Worm (Caenorhabditis elegans) whole organism, L2 larva: ENCODE data around the gene F54D10.8.

Source experiments
- C34F6.9 ChIP-seq: fragments of 150-350 bp; optimal IDR thresholded peaks from 2 replicates; lab custom pipeline; 2014; ENCODE audit warnings: missing biosample characterization, missing genetic modification characterization
- F13H6.1 ChIP-seq: sonication (generic microtip); optimal IDR thresholded peaks from 2 replicates; lab custom pipeline; 2016; ENCODE audit warnings: missing genetic modification characterization, missing compliant biosample characterization
- R02D3.7 ChIP-seq: fragments of 150-350 bp; optimal IDR thresholded peaks from 2 replicates; lab custom pipeline; 2014; ENCODE audit warnings: missing biosample characterization, missing genetic modification characterization
- Y55F3AM.14 ChIP-seq: fragments of 200-800 bp; sonication (Bioruptor generic); optimal IDR thresholded peaks from 2 replicates; lab custom pipeline; 2018; ENCODE audit warnings: mild to moderate bottlenecking, missing genetic modification characterization, missing compliant biosample characterization
- ZK546.5 ChIP-seq: sonication (generic microtip); optimal IDR thresholded peaks from 2 replicates; lab custom pipeline; 2017; ENCODE audit warnings: missing biosample characterization, missing genetic modification characterization
- alr-1 ChIP-seq: fragments of 150-350 bp; optimal IDR thresholded peaks from 2 replicates; lab custom pipeline; 2014; ENCODE audit warnings: missing biosample characterization, missing genetic modification characterization
- aly-2 ChIP-seq: fragments of 150-350 bp; optimal IDR thresholded peaks from 2 replicates; lab custom pipeline; 2014; ENCODE audit warnings: missing biosample characterization, missing genetic modification characterization
- ama-1 ChIP-seq: fragments of 150-350 bp; optimal IDR thresholded peaks from 2 replicates; lab custom pipeline; 2018; ENCODE audit warnings: inconsistent platforms
- blmp-1 ChIP-seq: sonication (generic microtip); optimal IDR thresholded peaks from 2 replicates; lab custom pipeline; 2017; ENCODE audit warnings: missing genetic modification characterization, mild to moderate bottlenecking, missing compliant biosample characterization, antibody characterized with exemption, moderate library complexity; ENCODE audit not compliant: insufficient read depth
- ceh-16 ChIP-seq: fragments of 150-350 bp; optimal IDR thresholded peaks from 2 replicates; lab custom pipeline; 2014; ENCODE audit warnings: missing biosample characterization, missing genetic modification characterization
- ceh-82 ChIP-seq: fragments of 150-350 bp; optimal IDR thresholded peaks from 2 replicates; lab custom pipeline; 2014; ENCODE audit warnings: missing biosample characterization, missing genetic modification characterization
- crh-2 ChIP-seq: sonication (generic microtip); optimal IDR thresholded peaks from 2 replicates; lab custom pipeline; 2017; ENCODE audit warnings: missing biosample characterization, missing genetic modification characterization
- dmd-4 ChIP-seq: sonication (generic microtip); optimal IDR thresholded peaks from 2 replicates; lab custom pipeline; 2017; ENCODE audit warnings: missing biosample characterization, missing genetic modification characterization
- egl-27 ChIP-seq: sonication (generic microtip); optimal IDR thresholded peaks from 3 replicates; lab custom pipeline; 2017; ENCODE audit warnings: missing biosample characterization, missing genetic modification reagents, missing genetic modification characterization
- elt-1 ChIP-seq: fragments of 150-350 bp; optimal IDR thresholded peaks from 2 replicates; lab custom pipeline; 2014; ENCODE audit warnings: missing biosample characterization, missing genetic modification characterization
- elt-3 ChIP-seq: sonication (generic microtip); optimal IDR thresholded peaks from 2 replicates; lab custom pipeline; 2017; ENCODE audit warnings: missing biosample characterization, missing genetic modification characterization
- fos-1 ChIP-seq: fragments of 150-350 bp; optimal IDR thresholded peaks from 2 replicates; lab custom pipeline; 2014; ENCODE audit warnings: missing biosample characterization, missing genetic modification characterization
- gmeb-1 ChIP-seq: fragments of 150-350 bp; optimal IDR thresholded peaks from 2 replicates; lab custom pipeline; 2014; ENCODE audit warnings: missing biosample characterization, missing genetic modification characterization
- lin-11 ChIP-seq: fragments of 150-350 bp; sonication (generic microtip); optimal IDR thresholded peaks from 2 replicates; lab custom pipeline; 2014; ENCODE audit warnings: missing biosample characterization, missing genetic modification characterization, inconsistent platforms, mixed read lengths
- lin-13 ChIP-seq: fragments of 150-350 bp; optimal IDR thresholded peaks from 2 replicates; lab custom pipeline; 2014; ENCODE audit warnings: missing biosample characterization, missing genetic modification reagents, missing genetic modification characterization
- lin-39 ChIP-seq: fragments of 150-350 bp; optimal IDR thresholded peaks from 2 replicates; lab custom pipeline; 2014; ENCODE audit warnings: missing biosample characterization, missing genetic modification reagents, missing genetic modification characterization
- lsy-2 ChIP-seq, 2 experiments: fragments of 150-350 bp in 1 of 2; sonication (generic microtip) in 1 of 2; optimal IDR thresholded peaks; 2 replicates each; lab custom pipeline; 2014 to 2017; ENCODE audit warnings: missing biosample characterization in 2 of 2, missing genetic modification characterization in 2 of 2
- mab-5 ChIP-seq: fragments of 150-350 bp; optimal IDR thresholded peaks from 2 replicates; lab custom pipeline; 2014; ENCODE audit warnings: missing biosample characterization, missing genetic modification characterization
- mbf-1 ChIP-seq: sonication (generic microtip); optimal IDR thresholded peaks from 2 replicates; lab custom pipeline; 2017; ENCODE audit warnings: missing biosample characterization, missing genetic modification characterization
- mdl-1 ChIP-seq, 2 experiments: fragments of 150-350 bp in 1 of 2; sonication (generic microtip) in 1 of 2; optimal IDR thresholded peaks; 2 replicates each; lab custom pipeline; 2017; ENCODE audit warnings: missing biosample characterization in 2 of 2, missing genetic modification characterization in 2 of 2
- nhr-10 ChIP-seq: sonication (generic microtip); optimal IDR thresholded peaks from 2 replicates; lab custom pipeline; 2017; ENCODE audit warnings: missing biosample characterization, missing genetic modification characterization
- nhr-11 ChIP-seq: fragments of 150-350 bp; optimal IDR thresholded peaks from 2 replicates; lab custom pipeline; 2014; ENCODE audit warnings: missing biosample characterization, missing genetic modification characterization
- nhr-12 ChIP-seq: fragments of 150-350 bp; optimal IDR thresholded peaks from 2 replicates; lab custom pipeline; 2014; ENCODE audit warnings: missing biosample characterization, missing genetic modification characterization
- nhr-129 ChIP-seq: fragments of 150-350 bp; optimal IDR thresholded peaks from 2 replicates; lab custom pipeline; 2014; ENCODE audit warnings: missing biosample characterization, missing genetic modification characterization
- nhr-21 ChIP-seq: fragments of 150-350 bp; optimal IDR thresholded peaks from 2 replicates; lab custom pipeline; 2014; ENCODE audit warnings: missing biosample characterization, missing genetic modification characterization
- nhr-23 ChIP-seq: fragments of 150-350 bp; optimal IDR thresholded peaks from 2 replicates; lab custom pipeline; 2014; ENCODE audit warnings: missing biosample characterization, missing genetic modification reagents, missing genetic modification characterization
- nhr-237 ChIP-seq: fragments of 150-350 bp; optimal IDR thresholded peaks from 2 replicates; lab custom pipeline; 2014; ENCODE audit warnings: missing biosample characterization, missing genetic modification characterization
- nhr-25 ChIP-seq: fragments of 150-350 bp; sonication (generic microtip); optimal IDR thresholded peaks from 3 replicates; lab custom pipeline; 2014; ENCODE audit warnings: missing biosample characterization, missing genetic modification characterization
- nhr-6 ChIP-seq: fragments of 150-350 bp; optimal IDR thresholded peaks from 2 replicates; lab custom pipeline; 2014; ENCODE audit warnings: missing biosample characterization, missing genetic modification characterization
- nhr-77 ChIP-seq: fragments of 150-350 bp; optimal IDR thresholded peaks from 2 replicates; lab custom pipeline; 2014; ENCODE audit warnings: missing biosample characterization, missing genetic modification characterization
- peb-1 ChIP-seq: fragments of 150-350 bp; optimal IDR thresholded peaks from 2 replicates; lab custom pipeline; 2014; ENCODE audit warnings: missing biosample characterization, missing genetic modification characterization
- sem-4 ChIP-seq: fragments of 150-350 bp; optimal IDR thresholded peaks from 2 replicates; lab custom pipeline; 2014; ENCODE audit warnings: missing biosample characterization, missing genetic modification reagents, missing genetic modification characterization
- skn-1 ChIP-seq: sonication (generic microtip); optimal IDR thresholded peaks from 2 replicates; lab custom pipeline; 2017; ENCODE audit warnings: missing biosample characterization, missing genetic modification characterization
- sma-3 ChIP-seq: sonication (generic microtip); optimal IDR thresholded peaks from 2 replicates; lab custom pipeline; 2016; ENCODE audit warnings: missing genetic modification reagents, missing genetic modification characterization, missing compliant biosample characterization
- sma-9 ChIP-seq, 2 experiments: fragments of 150-350 bp in 1 of 2; sonication (generic microtip) in 1 of 2; optimal IDR thresholded peaks; 2 replicates each; lab custom pipeline; 2014 to 2016; ENCODE audit warnings: missing genetic modification characterization in 2 of 2, mild to moderate bottlenecking in 1 of 2, missing biosample characterization in 1 of 2, missing compliant biosample characterization in 1 of 2, missing genetic modification reagents in 1 of 2, moderate library complexity in 1 of 2
- snpc-4 ChIP-seq: fragments of 150-350 bp; optimal IDR thresholded peaks from 2 replicates; lab custom pipeline; 2014; ENCODE audit warnings: missing biosample characterization, missing genetic modification characterization
- unc-39 ChIP-seq: fragments of 150-350 bp; optimal IDR thresholded peaks from 2 replicates; lab custom pipeline; 2014; ENCODE audit warnings: missing biosample characterization, missing genetic modification characterization
- unc-55 ChIP-seq: fragments of 150-350 bp; sonication (generic microtip); optimal IDR thresholded peaks from 3 replicates; lab custom pipeline; 2014; ENCODE audit warnings: missing biosample characterization, missing genetic modification reagents, missing genetic modification characterization
- unc-62 ChIP-seq: fragments of 150-350 bp; optimal IDR thresholded peaks from 2 replicates; lab custom pipeline; 2014; ENCODE audit warnings: missing biosample characterization, missing genetic modification reagents, missing genetic modification characterization
- zag-1 ChIP-seq: fragments of 150-350 bp; optimal IDR thresholded peaks from 2 replicates; lab custom pipeline; 2014; ENCODE audit warnings: missing biosample characterization, missing genetic modification characterization
- ztf-1 ChIP-seq: fragments of 200-800 bp; sonication (Bioruptor generic); conservative IDR thresholded peaks from 2 replicates; pipeline ENCODE4 v1.3.6; 2022; ENCODE audit warnings: missing genetic modification characterization, missing compliant biosample characterization
- ztf-11 ChIP-seq: sonication (generic microtip); optimal IDR thresholded peaks from 2 replicates; lab custom pipeline; 2017; ENCODE audit warnings: missing biosample characterization, missing genetic modification characterization
- ztf-4 ChIP-seq: fragments of 150-350 bp; optimal IDR thresholded peaks from 2 replicates; lab custom pipeline; 2014; ENCODE audit warnings: missing biosample characterization, missing genetic modification characterization

F54D10.8 gene

DNA sequence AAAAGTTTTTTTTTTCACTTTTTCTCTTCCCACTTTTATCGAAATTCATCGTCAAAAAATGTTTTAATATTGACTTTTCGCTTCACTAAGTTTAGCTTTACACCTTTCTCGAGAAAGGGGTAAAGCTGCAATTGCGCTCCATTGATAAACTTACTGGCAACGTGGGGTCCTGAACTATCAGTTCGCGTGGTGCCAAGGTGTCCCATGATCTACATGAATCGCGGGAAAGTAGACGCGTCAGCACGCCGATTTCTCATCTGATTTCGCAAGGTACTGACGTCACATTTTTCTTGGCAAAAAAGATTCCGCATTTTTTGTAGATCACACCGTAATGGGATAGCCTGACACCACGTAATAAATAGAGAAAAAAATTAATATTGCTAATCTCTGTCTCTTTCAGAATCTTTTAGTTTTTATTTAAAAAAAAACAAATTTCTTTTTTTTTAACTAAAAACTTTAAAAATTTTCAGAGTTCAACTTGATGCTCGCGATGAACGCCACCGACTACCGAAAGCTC lies 15.8 kb downstream of the F54D10.8 start, which contains the start of gene lido-15:
TSS of gene lido-15 (plus strand) at position 467 of the 517 bp plus-strand sequence.
- TF ChIP-seq C34F6.9 (tag; lab: Kevin White, UChicago), result peak; percentile 11
- TF ChIP-seq alr-1 (tag; lab: Kevin White, UChicago), result no peak
- TF ChIP-seq, all 48 proteins: peak for 1

DNA sequence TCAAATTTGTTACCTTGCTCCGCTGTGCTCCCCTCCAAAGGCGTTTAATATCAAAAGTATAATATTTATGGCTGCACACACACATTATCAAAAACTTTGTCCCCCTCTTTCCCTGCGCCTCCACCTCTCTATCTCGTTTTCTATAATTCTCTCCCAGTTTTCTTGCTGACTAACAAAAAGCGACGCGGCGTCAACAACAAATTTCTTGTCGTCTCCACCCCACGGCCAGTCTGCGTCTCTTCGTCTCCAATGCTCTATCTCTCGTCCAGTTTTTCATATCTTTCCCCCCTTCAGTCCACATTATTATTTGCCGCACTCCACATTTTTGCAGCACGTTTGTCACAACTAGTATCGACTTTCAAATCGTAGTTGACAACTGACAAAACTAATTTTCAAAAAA lies 17.2 kb downstream of the F54D10.8 start:
- TF ChIP-seq nhr-11 (tag; lab: Kevin White, UChicago), result no peak
- TF ChIP-seq sem-4 (tag; lab: Kevin White, UChicago), result no peak
- no peak for TF ChIP-seq ceh-16 (tag; lab: Kevin White, UChicago)
- TF ChIP-seq mdl-1 (tag; optimal IDR thresholded peaks at IDR 0.05; lab: Kevin White, UChicago), result no peak
- TF ChIP-seq ztf-4 (tag; lab: Kevin White, UChicago), result no peak
- TF ChIP-seq egl-27, result no peak
- TF ChIP-seq nhr-23 (tag; lab: Kevin White, UChicago), result no peak
- no peak for TF ChIP-seq aly-2
- no peak for TF ChIP-seq skn-1
- no peak for TF ChIP-seq nhr-237 (tag; lab: Kevin White, UChicago)
- TF ChIP-seq alr-1 (tag; lab: Kevin White, UChicago), result no peak
- TF ChIP-seq lsy-2 (tag; optimal IDR thresholded peaks at IDR 0.05; lab: Kevin White, UChicago), result peak in 1 of 2 experiments; percentile 59
- peak; percentile 44 for TF ChIP-seq fos-1
- no peak for TF ChIP-seq ama-1
- no peak for TF ChIP-seq ztf-11 (tag; lab: Kevin White, UChicago)
- no peak for TF ChIP-seq nhr-10
- TF ChIP-seq ztf-1, result no peak
- no peak for TF ChIP-seq blmp-1
- TF ChIP-seq elt-1 (tag; lab: Kevin White, UChicago), result no peak
- TF ChIP-seq dmd-4 (tag; lab: Kevin White, UChicago), result no peak
- no peak for TF ChIP-seq lin-11 (tag; lab: Kevin White, UChicago)
- peak; percentile 70 for TF ChIP-seq F13H6.1 (tag; lab: Kevin White, UChicago)
- no peak for TF ChIP-seq ceh-82 (tag; lab: Kevin White, UChicago)
- TF ChIP-seq unc-39, result no peak
- no peak for TF ChIP-seq nhr-6
- no peak for TF ChIP-seq mbf-1 (tag; lab: Kevin White, UChicago)
- TF ChIP-seq C34F6.9 (tag; lab: Kevin White, UChicago), result peak; percentile 68
- peak; percentile 10 for TF ChIP-seq sma-9 (GFP tag; optimal IDR thresholded peaks at IDR 0.05; lab: Kevin White, UChicago)
- no peak for TF ChIP-seq sma-9 (tag; optimal IDR thresholded peaks at IDR 0.05; lab: Kevin White, UChicago)
- no peak for TF ChIP-seq snpc-4 (tag; lab: Kevin White, UChicago)
- TF ChIP-seq gmeb-1 (tag; lab: Kevin White, UChicago), result peak; percentile 40
- TF ChIP-seq lin-13 (GFP tag; lab: Kevin White, UChicago), result peak; percentile 39
- no peak for TF ChIP-seq mab-5 (tag; lab: Kevin White, UChicago)
- TF ChIP-seq unc-62 (GFP tag; lab: Kevin White, UChicago), result no peak
- TF ChIP-seq nhr-129, result no peak
- TF ChIP-seq nhr-25 (tag; lab: Kevin White, UChicago), result no peak
- TF ChIP-seq peb-1, result no peak
- no peak for TF ChIP-seq R02D3.7 (tag; lab: Kevin White, UChicago)
- TF ChIP-seq zag-1, result no peak
- TF ChIP-seq lin-39 (tag; lab: Kevin White, UChicago), result no peak
- no peak for TF ChIP-seq nhr-12 (tag; lab: Kevin White, UChicago)
- TF ChIP-seq nhr-77 (tag; lab: Kevin White, UChicago), result no peak
- TF ChIP-seq elt-3 (tag; lab: Kevin White, UChicago), result no peak
- TF ChIP-seq crh-2 (tag; lab: Kevin White, UChicago), result peak; percentile 61
- no peak for TF ChIP-seq Y55F3AM.14
- TF ChIP-seq ZK546.5, result no peak
- no peak for TF ChIP-seq nhr-21 (tag; lab: Kevin White, UChicago)
- TF ChIP-seq sma-3 (GFP tag; lab: Kevin White, UChicago), result peak; percentile 23
- TF ChIP-seq unc-55, result peak; percentile 40
